Fruit fly (Drosophila melanogaster): Measurements from ENCODE around the gene CG13282.
A peak's percentile ranks its signal among the peaks of the same experiment; 100 is the strongest.

Gene CG13282

dm6 chr2L:16789880-16790279, 44.4 kb downstream of the CG13282 start (continued):
- TF ChIP-seq CG7745 (tag; optimal IDR thresholded peaks at IDR 0.05), result peak; percentile 26

DNA sequence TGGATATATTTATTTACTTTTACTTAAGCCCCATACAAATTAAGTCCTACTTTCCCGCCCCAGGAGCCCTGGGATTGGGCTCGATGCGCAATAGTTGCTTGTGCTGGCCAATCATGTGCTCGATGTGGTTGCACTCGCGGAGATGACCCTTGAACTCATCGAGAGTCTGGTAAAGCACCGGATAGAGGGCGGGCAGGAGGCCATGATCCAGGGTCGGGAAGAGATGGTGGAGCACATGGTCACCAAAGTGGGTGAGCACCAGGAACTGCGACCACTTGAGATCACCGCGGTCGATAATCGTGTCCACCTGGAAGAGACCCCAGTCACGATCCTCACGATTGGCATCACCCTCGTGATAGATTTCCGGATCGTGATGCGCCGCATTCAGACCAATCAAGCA, 45.4 kb downstream of the CG13282 start:
- no peak for TF ChIP-seq Tbp (GFP tag; optimal IDR thresholded peaks at IDR 0.05)
- 0 out of 2 replicates have a peak, but pooled peaks have one; percentile 7 for TF ChIP-seq Rfx (GFP tag; IDR thresholded peaks at IDR 0.05)
- no peak for TF ChIP-seq Xrp1 (GFP tag; IDR thresholded peaks at IDR 0.05)
- TF ChIP-seq CG10959 (GFP tag; IDR thresholded peaks at IDR 0.05), result 0 out of 2 replicates have a peak, but pooled peaks have one; percentile 18
- no peak for TF ChIP-seq NFAT (GFP tag; IDR thresholded peaks at IDR 0.05)
- TF ChIP-seq CG14014 (GFP tag; IDR thresholded peaks at IDR 0.05), result 0 out of 2 replicates have a peak, but pooled peaks have one; percentile 7
- TF ChIP-seq Hr78 (GFP tag; optimal IDR thresholded peaks at IDR 0.05), result peak in 1 of 2 experiments; percentile 67
- TF ChIP-seq CG12769 (tag; optimal IDR thresholded peaks at IDR 0.05), result peak; percentile 82

- TF ChIP-seq Spps (tag; optimal IDR thresholded peaks at IDR 0.05), result no peak
- peak; percentile 30 for TF ChIP-seq CG1832 (GFP tag; optimal IDR thresholded peaks at IDR 0.05)
- TF ChIP-seq lmd (GFP tag; IDR thresholded peaks at IDR 0.05), result no peak
- peak; percentile 73 for TF ChIP-seq CG8478 (optimal IDR thresholded peaks at IDR 0.05)
- no peak for TF ChIP-seq kay (GFP tag; optimal IDR thresholded peaks at IDR 0.05)
- TF ChIP-seq CG11695 (GFP tag; IDR thresholded peaks at IDR 0.05), result 0 out of 3 replicates have a peak, but pooled peaks have one; percentile 15
- TF ChIP-seq CG8290 (GFP tag; optimal IDR thresholded peaks at IDR 0.05), result peak; percentile 85
- peak in 1 of 2 experiments; percentile 38 for TF ChIP-seq CG8290 (tag; optimal IDR thresholded peaks at IDR 0.05)
- TF ChIP-seq slbo (GFP tag; IDR thresholded peaks at IDR 0.05), result 0 out of 2 replicates have a peak, but pooled peaks have one; percentile 9
- no peak for TF ChIP-seq zen (tag; optimal IDR thresholded peaks at IDR 0.05)
- TF ChIP-seq Eip74EF (GFP tag; optimal IDR thresholded peaks at IDR 0.05), result no peak
- no peak for TF ChIP-seq unc-4 (GFP tag; IDR thresholded peaks at IDR 0.05; ENCODE audit: partially characterized antibody)
- TF ChIP-seq CG12155 (GFP tag; optimal IDR thresholded peaks at IDR 0.05), result peak; percentile 90
- 0 out of 2 replicates have a peak, but pooled peaks have one; percentile 7 for TF ChIP-seq Rfx (GFP tag; IDR thresholded peaks at IDR 0.05)
- TF ChIP-seq fru (optimal IDR thresholded peaks at IDR 0.05), result peak; percentile 52
- TF ChIP-seq jigr1 (GFP tag; IDR thresholded peaks at IDR 0.05), result no peak
- TF ChIP-seq caup (GFP tag; optimal IDR thresholded peaks at IDR 0.05; ENCODE audit: severe bottlenecking), result no peak
- TF ChIP-seq ems (GFP tag; optimal IDR thresholded peaks at IDR 0.05), result no peak
- no peak for TF ChIP-seq oc (tag; optimal IDR thresholded peaks at IDR 0.05)
- TF ChIP-seq ken (GFP tag; IDR thresholded peaks at IDR 0.05), result no peak
- TF ChIP-seq unpg (GFP tag; optimal IDR thresholded peaks at IDR 0.05), result no peak
- TF ChIP-seq lola (GFP tag; optimal IDR thresholded peaks at IDR 0.05), result no peak
- TF ChIP-seq ci (GFP tag; IDR thresholded peaks at IDR 0.05), result 0 out of 3 replicates have a peak, but pooled peaks have one; percentile 19
- TF ChIP-seq Med (GFP tag), result peak; percentile 10
- peak; percentile 77 for TF ChIP-seq CG10321 (GFP tag; IDR thresholded peaks at IDR 0.05)
- TF ChIP-seq nmo (GFP tag; optimal IDR thresholded peaks at IDR 0.05), result no peak
- peak; percentile 66 for TF ChIP-seq Ets65A (GFP tag)
- TF ChIP-seq ash1 (GFP tag; optimal IDR thresholded peaks at IDR 0.05), result no peak
- TF ChIP-seq knrl (GFP tag; IDR thresholded peaks at IDR 0.05; ENCODE audit: partially characterized antibody), result 0 out of 3 replicates have a peak, but pooled peaks have one; percentile 19
- peak; percentile 49 for TF ChIP-seq phol (tag; optimal IDR thresholded peaks at IDR 0.05)
- TF ChIP-seq Pdp1 (GFP tag; optimal IDR thresholded peaks at IDR 0.05), result no peak
- no peak for TF ChIP-seq CG8765 (GFP tag; IDR thresholded peaks at IDR 0.05)
- TF ChIP-seq stwl (tag; optimal IDR thresholded peaks at IDR 0.05), result peak; percentile 85
- TF ChIP-seq zfh1 (GFP tag; IDR thresholded peaks at IDR 0.05), result no peak
- TF ChIP-seq CG6791 (GFP tag; IDR thresholded peaks at IDR 0.05; ENCODE audit: partially characterized antibody), result no peak
- TF ChIP-seq eve (GFP tag; optimal IDR thresholded peaks at IDR 0.05), result no peak
- no peak for TF ChIP-seq Mes4 (GFP tag; optimal IDR thresholded peaks at IDR 0.05)
- no peak for TF ChIP-seq Dp (GFP tag; optimal IDR thresholded peaks at IDR 0.05)
- no peak for TF ChIP-seq CG9609 (GFP tag; optimal IDR thresholded peaks at IDR 0.05)
- TF ChIP-seq HLH3B (GFP tag; IDR thresholded peaks at IDR 0.05), result no peak
Measured at dm6 chr2L:16787548-16787947, 46.8 kb downstream of the CG13282 start.
